Worm (Caenorhabditis elegans) whole organism, L4 larva: ENCODE data around the gene F46B6.2.

Experiments
- D1046.2 ChIP-seq: fragments of 200-800 bp; sonication (Bioruptor generic); IDR thresholded peaks from 2 replicates; pipeline ENCODE4 v1.3.6; 2022; ENCODE audit warnings: missing genetic modification characterization, missing compliant biosample characterization
- F26F4.8 ChIP-seq: fragments of 200-800 bp; sonication (Bioruptor generic); conservative IDR thresholded peaks from 2 replicates; pipeline ENCODE4 v1.3.6; 2022; ENCODE audit warnings: missing genetic modification characterization, missing compliant biosample characterization
- F44E2.7 ChIP-seq: fragments of 200-800 bp; sonication (Bioruptor generic); IDR thresholded peaks from 2 replicates; pipeline ENCODE4 v2.1.2; 2022; ENCODE audit warnings: missing genetic modification characterization, missing compliant biosample characterization
- F49E8.2 ChIP-seq: sonication (generic microtip); optimal IDR thresholded peaks from 2 replicates; lab custom pipeline; 2016; ENCODE audit warnings: missing compliant biosample characterization, mild to moderate bottlenecking, missing genetic modification characterization, borderline replicate concordance
- Y105C5A.15 ChIP-seq: fragments of 200-800 bp; sonication (Bioruptor generic); IDR thresholded peaks from 2 replicates; pipeline ENCODE4 v1.3.6; 2022; ENCODE audit warnings: missing genetic modification characterization, missing compliant biosample characterization
- Y5F2A.4 ChIP-seq: fragments of 200-800 bp; sonication (Bioruptor generic); optimal IDR thresholded peaks from 2 replicates; lab custom pipeline; 2018; ENCODE audit warnings: mild to moderate bottlenecking, missing genetic modification characterization, missing compliant biosample characterization
- ZK337.2 ChIP-seq: fragments of 200-800 bp; sonication (Bioruptor generic); IDR thresholded peaks from 2 replicates; pipeline ENCODE4 v1.3.6; 2022; ENCODE audit warnings: missing genetic modification reagents, missing genetic modification characterization, missing compliant biosample characterization
- ZK546.5 ChIP-seq, 2 experiments: sonication (generic microtip); optimal IDR thresholded peaks; 2 replicates each; lab custom pipeline; 2017; ENCODE audit warnings: missing biosample characterization in 2 of 2, missing genetic modification characterization in 2 of 2
- aly-2 ChIP-seq: sonication (generic microtip); optimal IDR thresholded peaks from 2 replicates; lab custom pipeline; 2018; ENCODE audit warnings: missing biosample characterization, missing genetic modification characterization
- attf-4 ChIP-seq: sonication (generic microtip); optimal IDR thresholded peaks from 3 replicates; lab custom pipeline; 2017; ENCODE audit warnings: missing biosample characterization, missing genetic modification characterization
- ceh-20 ChIP-seq: fragments of 200-800 bp; sonication (Bioruptor generic); IDR thresholded peaks from 2 replicates; pipeline ENCODE4 v1.3.6; 2022; ENCODE audit warnings: missing genetic modification reagents, missing genetic modification characterization, missing compliant biosample characterization
- ceh-28 ChIP-seq: fragments of 150-350 bp; optimal IDR thresholded peaks from 2 replicates; lab custom pipeline; 2014; ENCODE audit warnings: missing biosample characterization, missing genetic modification reagents, missing genetic modification characterization
- ceh-44 ChIP-seq: fragments of 200-800 bp; sonication (Bioruptor generic); IDR thresholded peaks from 2 replicates; pipeline ENCODE4 v1.3.6; 2022; ENCODE audit warnings: missing genetic modification reagents, missing genetic modification characterization, missing compliant biosample characterization
- ces-1 ChIP-seq: fragments of 150-350 bp; sonication (generic microtip); optimal IDR thresholded peaks from 4 replicates; lab custom pipeline; 2014; ENCODE audit warnings: missing biosample characterization, missing genetic modification reagents, missing genetic modification characterization
- ctbp-1 ChIP-seq: fragments of 200-800 bp; sonication (Bioruptor generic); IDR thresholded peaks from 2 replicates; pipeline ENCODE4 v1.3.6; 2022; ENCODE audit warnings: missing genetic modification reagents, missing genetic modification characterization, missing compliant biosample characterization
- daf-12 ChIP-seq: fragments of 150-350 bp; optimal IDR thresholded peaks from 2 replicates; lab custom pipeline; 2014; ENCODE audit warnings: missing biosample characterization, missing genetic modification reagents, missing genetic modification characterization
- daf-19 ChIP-seq: fragments of 200-800 bp; sonication (Bioruptor generic); conservative IDR thresholded peaks from 2 replicates; pipeline ENCODE4 v1.3.6; 2022; ENCODE audit warnings: missing genetic modification characterization, missing compliant biosample characterization
- daf-8 ChIP-seq: fragments of 200-800 bp; sonication (Bioruptor generic); IDR thresholded peaks from 2 replicates; pipeline ENCODE4 v1.3.6; 2022; ENCODE audit warnings: missing genetic modification characterization, missing compliant biosample characterization
- dmd-6 ChIP-seq: fragments of 200-800 bp; sonication (Bioruptor generic); IDR thresholded peaks from 2 replicates; pipeline ENCODE4 v1.3.6; 2022; ENCODE audit warnings: missing genetic modification reagents, missing genetic modification characterization, missing compliant biosample characterization
- duxl-1 ChIP-seq: sonication (generic microtip); optimal IDR thresholded peaks from 2 replicates; lab custom pipeline; 2016; ENCODE audit warnings: mild to moderate bottlenecking, missing genetic modification characterization, moderate library complexity, missing compliant biosample characterization; ENCODE audit not compliant: poor library complexity
- egl-43 ChIP-seq: fragments of 200-800 bp; sonication (Bioruptor generic); IDR thresholded peaks from 2 replicates; pipeline ENCODE4 v1.3.6; 2022; ENCODE audit warnings: missing genetic modification reagents, missing genetic modification characterization, missing compliant biosample characterization
- hif-1 ChIP-seq, 2 experiments: sonication (generic microtip); optimal IDR thresholded peaks; 2 replicates each; lab custom pipeline; 2016 to 2017; ENCODE audit warnings: missing compliant biosample characterization in 2 of 2, missing genetic modification characterization in 2 of 2, missing genetic modification reagents in 2 of 2, missing genotype in 2 of 2, mild to moderate bottlenecking in 1 of 2
- hlh-11 ChIP-seq: fragments of 200-800 bp; sonication (Bioruptor generic); optimal IDR thresholded peaks from 2 replicates; lab custom pipeline; 2018; ENCODE audit warnings: mild to moderate bottlenecking, missing genetic modification characterization, missing compliant biosample characterization
- hlh-30 ChIP-seq: sonication (generic microtip); optimal IDR thresholded peaks from 2 replicates; lab custom pipeline; 2017; ENCODE audit warnings: antibody characterized with exemption, mild to moderate bottlenecking, missing genetic modification characterization, missing compliant biosample characterization; ENCODE audit not compliant: insufficient read depth
- lim-7 ChIP-seq: fragments of 200-800 bp; sonication (Bioruptor generic); IDR thresholded peaks from 2 replicates; pipeline ENCODE4 v1.3.6; 2022; ENCODE audit warnings: missing genetic modification characterization, missing compliant biosample characterization
- lin-13 ChIP-seq: fragments of 150-350 bp; optimal IDR thresholded peaks from 2 replicates; lab custom pipeline; 2014; ENCODE audit warnings: missing biosample characterization, missing genetic modification reagents, missing genetic modification characterization
- lin-38 ChIP-seq: fragments of 200-800 bp; sonication (Bioruptor generic); IDR thresholded peaks from 2 replicates; pipeline ENCODE4 v1.3.6; 2022; ENCODE audit warnings: missing genetic modification reagents, missing genetic modification characterization, missing compliant biosample characterization
- lsy-2 ChIP-seq, 2 experiments: fragments of 150-350 bp in 1 of 2; sonication (generic microtip) in 1 of 2; optimal IDR thresholded peaks; 2 replicates each; lab custom pipeline; 2014 to 2017; ENCODE audit warnings: missing biosample characterization in 2 of 2, missing genetic modification characterization in 2 of 2
- madf-5 ChIP-seq, 2 experiments: fragments of 200-800 bp; sonication (Bioruptor generic); IDR thresholded peaks; 2 replicates each; pipeline ENCODE4 v1.3.6; 2022; ENCODE audit warnings: missing compliant biosample characterization in 2 of 2, missing genetic modification characterization in 2 of 2
- madf-9 ChIP-seq: fragments of 200-800 bp; sonication (Bioruptor generic); conservative IDR thresholded peaks from 2 replicates; pipeline ENCODE4 v1.3.6; 2022; ENCODE audit warnings: missing genetic modification reagents, missing genetic modification characterization, missing compliant biosample characterization
- mxl-2 ChIP-seq: fragments of 200-800 bp; sonication (Bioruptor generic); conservative IDR thresholded peaks from 2 replicates; pipeline ENCODE4 v1.3.6; 2022; ENCODE audit warnings: missing genetic modification reagents, missing genetic modification characterization, missing compliant biosample characterization
- nhr-102 ChIP-seq: sonication (generic microtip); optimal IDR thresholded peaks from 2 replicates; lab custom pipeline; 2016; ENCODE audit warnings: mild to moderate bottlenecking, missing genetic modification characterization, moderate library complexity, missing compliant biosample characterization
- nhr-11 ChIP-seq: fragments of 150-350 bp; optimal IDR thresholded peaks from 2 replicates; lab custom pipeline; 2014; ENCODE audit warnings: missing biosample characterization, missing genetic modification characterization
- nhr-28 ChIP-seq: fragments of 150-350 bp; optimal IDR thresholded peaks from 2 replicates; lab custom pipeline; 2014; ENCODE audit warnings: missing biosample characterization, missing genetic modification characterization
- nhr-6 ChIP-seq: fragments of 150-350 bp; optimal IDR thresholded peaks from 2 replicates; lab custom pipeline; 2014; ENCODE audit warnings: missing biosample characterization, missing genetic modification characterization
- nhr-77 ChIP-seq: fragments of 150-350 bp; optimal IDR thresholded peaks from 2 replicates; lab custom pipeline; 2014; ENCODE audit warnings: missing biosample characterization, missing genetic modification characterization
- pqm-1 ChIP-seq: sonication (generic microtip); optimal IDR thresholded peaks from 2 replicates; lab custom pipeline; 2017; ENCODE audit warnings: missing biosample characterization, missing genetic modification characterization
- spr-1 ChIP-seq: sonication (generic microtip); optimal IDR thresholded peaks from 2 replicates; lab custom pipeline; 2016; ENCODE audit warnings: mild to moderate bottlenecking, missing genetic modification characterization, missing compliant biosample characterization
- spr-3 ChIP-seq: fragments of 200-800 bp; sonication (Bioruptor generic); optimal IDR thresholded peaks from 2 replicates; lab custom pipeline; 2018; ENCODE audit warnings: mild to moderate bottlenecking, missing genetic modification characterization, missing compliant biosample characterization
- tag-97 ChIP-seq: fragments of 200-800 bp; sonication (Bioruptor generic); IDR thresholded peaks from 2 replicates; pipeline ENCODE4 v1.3.6; 2022; ENCODE audit warnings: missing genetic modification characterization, missing compliant biosample characterization
- unc-39 ChIP-seq: sonication (generic microtip); optimal IDR thresholded peaks from 2 replicates; lab custom pipeline; 2017; ENCODE audit warnings: missing biosample characterization, missing genetic modification characterization
- zag-1 ChIP-seq: fragments of 150-350 bp; optimal IDR thresholded peaks from 2 replicates; lab custom pipeline; 2014; ENCODE audit warnings: missing biosample characterization, missing genetic modification characterization
- zfp-2 ChIP-seq: sonication (generic microtip); optimal IDR thresholded peaks from 2 replicates; lab custom pipeline; 2016; ENCODE audit warnings: mild to moderate bottlenecking, missing genetic modification characterization, missing compliant biosample characterization
- zip-11 ChIP-seq: fragments of 200-800 bp; sonication (Bioruptor generic); IDR thresholded peaks from 2 replicates; pipeline ENCODE4 v1.3.6; 2022; ENCODE audit warnings: missing genetic modification characterization, missing compliant biosample characterization

Gene F46B6.2

ce11 chrV:9730743-9731706 is 41.1 kb upstream of the F46B6.2 start (continued):
- TF ChIP-seq F26F4.8 (GFP tag; lab: Robert Waterston, UW) (no peak), D1046.2 (GFP tag; lab: Robert Waterston, UW) (no peak; the same call in 1 of the 2 replicates), lim-7 (GFP tag; lab: Robert Waterston, UW) (peak; percentile 40; the same call in 1 of the 2 replicates), ctbp-1 (peak; percentile 94), madf-9 (peak; percentile 70), spr-3 (GFP tag; lab: Kevin White, UChicago) (peak; percentile 6), duxl-1 (tag; lab: Kevin White, UChicago) (peak; percentile 17), daf-8 (no peak), mxl-2 (GFP tag; lab: Robert Waterston, UW) (0 out of 2 replicates have a peak, but pooled peaks have one; percentile 61), F44E2.7 (no peak), Y5F2A.4 (peak; percentile 4), nhr-77 (peak; percentile 89), unc-39 (no peak), ZK546.5 (tag; optimal IDR thresholded peaks at IDR 0.05; lab: Kevin White, UChicago) (peak in 1 of 2 experiments; percentile 88), zip-11 (GFP tag; lab: Robert Waterston, UW) (no peak), tag-97 (GFP tag; lab: Robert Waterston, UW) (no peak), zfp-2 (tag; lab: Kevin White, UChicago) (peak; percentile 77), pqm-1 (tag; lab: Kevin White, UChicago) (peak; percentile 97), ceh-20 (GFP tag; lab: Robert Waterston, UW) (peak; percentile 87), lsy-2 (tag; optimal IDR thresholded peaks at IDR 0.05; lab: Kevin White, UChicago) (peak; percentile 95 to 98), hif-1 (tag; optimal IDR thresholded peaks at IDR 0.05; lab: Kevin White, UChicago) (peak; percentile 61 to 93), Y105C5A.15 (GFP tag; lab: Robert Waterston, UW) (no peak), daf-12 (tag; lab: Kevin White, UChicago) (no peak), attf-4 (no peak), ceh-28 (tag; lab: Kevin White, UChicago) (peak; percentile 54), lin-38 (peak; percentile 68), daf-19 (peak; percentile 61; the same call in 1 of the 2 replicates), nhr-102 (tag; lab: Kevin White, UChicago) (peak; percentile 74), lin-13 (GFP tag; lab: Kevin White, UChicago) (peak; percentile 83), dmd-6 (GFP tag; lab: Robert Waterston, UW) (peak; percentile 93), ces-1 (GFP tag; lab: Kevin White, UChicago) (peak; percentile 41), nhr-6 (tag; lab: Kevin White, UChicago) (peak; percentile 78), hlh-11 (tag; lab: Kevin White, UChicago) (peak; percentile 100), hlh-30 (tag; lab: Kevin White, UChicago) (peak; percentile 97), spr-1 (tag; lab: Kevin White, UChicago) (peak; percentile 89), madf-5 (GFP tag; IDR thresholded peaks at IDR 0.05; lab: Robert Waterston, UW) (0 out of 4 replicates have a peak, but pooled peaks of 1 of the 2 experiments have one; percentile 1), ZK337.2 (GFP tag; lab: Robert Waterston, UW) (no peak), zag-1 (peak; percentile 35), nhr-11 (tag; lab: Kevin White, UChicago) (peak; percentile 97), aly-2 (no peak), egl-43 (peak; percentile 93), F49E8.2 (no peak), nhr-28 (tag; lab: Kevin White, UChicago) (peak; percentile 95), ceh-44 (GFP tag; lab: Robert Waterston, UW) (peak; percentile 84; the same call in 1 of the 2 replicates)
- TF ChIP-seq, all 104 proteins: peak for 71
